Fruit fly (Drosophila melanogaster) whole organism, embryonic: Measurements from ENCODE around the gene mthl12.

Experiments
- B-H1 ChIP-seq: fragments of 200-800 bp; sonication (Bioruptor generic); IDR thresholded peaks from 3 replicates; pipeline ENCODE4 v1.3.6; 2022; ENCODE audit warnings: missing biosample characterization, missing genetic modification characterization
- CG10321 ChIP-seq: fragments of 200-800 bp; sonication (Bioruptor generic); IDR thresholded peaks from 2 replicates; pipeline ENCODE4 v1.3.6; 2022; ENCODE audit warnings: missing biosample characterization, missing genetic modification characterization
- CG10959 ChIP-seq: fragments of 200-800 bp; sonication (Bioruptor generic); IDR thresholded peaks from 2 replicates; pipeline ENCODE4 v1.3.6; 2022; ENCODE audit warnings: missing biosample characterization, missing genetic modification characterization
- CG12942 ChIP-seq: fragments of 200-800 bp; sonication (Bioruptor generic); optimal IDR thresholded peaks from 3 replicates; lab custom pipeline; 2016; ENCODE audit warnings: missing biosample characterization, missing genetic modification characterization
- CG14667 ChIP-seq: fragments of 200-800 bp; sonication (Bioruptor generic); IDR thresholded peaks from 2 replicates; pipeline ENCODE4 v1.3.6; 2022; ENCODE audit warnings: missing biosample characterization, missing genetic modification characterization
- CG14710 ChIP-seq: fragments of 200-800 bp; sonication (Bioruptor generic); optimal IDR thresholded peaks from 3 replicates; lab custom pipeline; 2019; ENCODE audit warnings: missing biosample characterization, mild to moderate bottlenecking, missing genetic modification characterization, moderate library complexity
- CG1647 ChIP-seq: fragments of 200-800 bp; sonication (Bioruptor generic); optimal IDR thresholded peaks from 3 replicates; lab custom pipeline; 2016; ENCODE audit warnings: missing biosample characterization, missing genetic modification characterization
- CG16863 ChIP-seq: fragments of 200-800 bp; sonication (Bioruptor generic); optimal IDR thresholded peaks from 3 replicates; lab custom pipeline; 2016; ENCODE audit warnings: missing biosample characterization, missing genetic modification characterization
- CG1792 ChIP-seq: fragments of 200-800 bp; sonication (Bioruptor generic); optimal IDR thresholded peaks from 2 replicates; lab custom pipeline; 2016; ENCODE audit warnings: missing biosample characterization, missing genetic modification characterization
- CG2712 ChIP-seq: fragments of 200-800 bp; optimal IDR thresholded peaks from 3 replicates; lab custom pipeline; 2019; ENCODE audit warnings: missing biosample characterization, mild to moderate bottlenecking, missing genetic modification characterization, moderate library complexity
- CG32772 ChIP-seq: fragments of 200-800 bp; sonication (Bioruptor generic); IDR thresholded peaks from 2 replicates; pipeline ENCODE4 v1.3.6; 2022; ENCODE audit warnings: missing biosample characterization, missing genetic modification characterization
- CG34376 ChIP-seq: fragments of 200-800 bp; sonication (Bioruptor generic); optimal IDR thresholded peaks from 2 replicates; lab custom pipeline; 2018; ENCODE audit warnings: missing biosample characterization, mild to moderate bottlenecking, missing genetic modification characterization
- CG5180 ChIP-seq: fragments of 200-800 bp; sonication (Bioruptor generic); optimal IDR thresholded peaks from 3 replicates; lab custom pipeline; 2017; ENCODE audit warnings: missing biosample characterization, missing genetic modification characterization, mild to moderate bottlenecking, moderate library complexity, missing genetic modification reagents
- CG8478 ChIP-seq: fragments of >200 bp; optimal IDR thresholded peaks from 2 replicates; lab custom pipeline; 2018
- CG8765 ChIP-seq: fragments of 200-800 bp; sonication (Bioruptor generic); IDR thresholded peaks from 2 replicates; pipeline ENCODE4 v1.3.6; 2022; ENCODE audit warnings: missing biosample characterization, missing genetic modification characterization
- CG9932 ChIP-seq: fragments of 200-800 bp; sonication (Bioruptor generic); IDR thresholded peaks from 2 replicates; pipeline ENCODE4 v1.3.6; 2022; ENCODE audit warnings: missing biosample characterization, missing genetic modification characterization
- ERR ChIP-seq: fragments of 200-800 bp; sonication (Bioruptor generic); optimal IDR thresholded peaks from 2 replicates; lab custom pipeline; 2016; ENCODE audit warnings: missing biosample characterization, missing genetic modification characterization
- Hmx ChIP-seq: fragments of 200-800 bp; sonication (Bioruptor generic); optimal IDR thresholded peaks from 2 replicates; lab custom pipeline; 2016; ENCODE audit warnings: missing biosample characterization, missing genetic modification characterization
- Hsf ChIP-seq: fragments of 200-800 bp; sonication (Bioruptor generic); optimal IDR thresholded peaks from 3 replicates; lab custom pipeline; 2016; ENCODE audit warnings: missing biosample characterization, missing genetic modification characterization
- MESR4 ChIP-seq: fragments of 200-800 bp; sonication (Bioruptor generic); optimal IDR thresholded peaks from 2 replicates; lab custom pipeline; 2018; ENCODE audit warnings: missing biosample characterization, mild to moderate bottlenecking, missing genetic modification characterization, moderate library complexity
- Mad ChIP-seq: fragments of 200-800 bp; sonication (Bioruptor generic); optimal IDR thresholded peaks from 2 replicates; lab custom pipeline; 2016; ENCODE audit warnings: missing biosample characterization, missing genetic modification characterization
- NK7.1 ChIP-seq: fragments of 200-800 bp; sonication (Bioruptor generic); optimal IDR thresholded peaks from 3 replicates; lab custom pipeline; 2016; ENCODE audit warnings: missing biosample characterization, missing genetic modification characterization
- NfI ChIP-seq: fragments of 200-800 bp; sonication (Bioruptor generic); optimal IDR thresholded peaks from 3 replicates; lab custom pipeline; 2018; ENCODE audit warnings: missing biosample characterization, mild to moderate bottlenecking, missing genetic modification characterization, moderate library complexity
- Sry-δ ChIP-seq: fragments of 200-800 bp; sonication (Bioruptor generic); optimal IDR thresholded peaks from 2 replicates; lab custom pipeline; 2016; ENCODE audit warnings: missing biosample characterization, missing genetic modification characterization
- TFAM ChIP-seq: fragments of 200-800 bp; sonication (Bioruptor generic); optimal IDR thresholded peaks from 2 replicates; lab custom pipeline; 2017; ENCODE audit warnings: missing biosample characterization, missing genetic modification characterization, inconsistent platforms
- Xbp1 ChIP-seq: fragments of 200-800 bp; sonication (Bioruptor generic); optimal IDR thresholded peaks from 3 replicates; lab custom pipeline; 2016; ENCODE audit warnings: missing biosample characterization, mild to moderate bottlenecking, missing genetic modification characterization
- ab ChIP-seq: fragments of 200-800 bp; sonication (Bioruptor generic); optimal IDR thresholded peaks from 2 replicates; lab custom pipeline; 2016; ENCODE audit warnings: missing biosample characterization, missing genetic modification characterization
- ash1 ChIP-seq: fragments of 200-800 bp; sonication (Bioruptor generic); optimal IDR thresholded peaks from 2 replicates; lab custom pipeline; 2018; ENCODE audit warnings: missing biosample characterization, mild to moderate bottlenecking, missing genetic modification characterization
- bsh ChIP-seq, 2 experiments: fragments of 200-800 bp; sonication (Bioruptor generic); optimal IDR thresholded peaks; 2 replicates each; lab custom pipeline; 2017 to 2018; ENCODE audit warnings: mild to moderate bottlenecking in 2 of 2, missing biosample characterization in 2 of 2, missing genetic modification characterization in 2 of 2, moderate library complexity in 1 of 2
- chm ChIP-seq: fragments of 200-800 bp; sonication (Bioruptor generic); IDR thresholded peaks from 2 replicates; pipeline ENCODE4 v1.3.6; 2022; ENCODE audit warnings: missing biosample characterization, missing genetic modification characterization
- crol ChIP-seq: fragments of 200-800 bp; sonication (Bioruptor generic); IDR thresholded peaks from 2 replicates; pipeline ENCODE4 v1.3.6; 2022; ENCODE audit warnings: missing biosample characterization, missing genetic modification characterization
- crp ChIP-seq, 2 experiments: fragments of 200-800 bp; sonication (Bioruptor generic); optimal IDR thresholded peaks; 2 replicates in 1 of 2; 3 replicates in 1 of 2; lab custom pipeline; 2017; ENCODE audit warnings: missing biosample characterization in 2 of 2, missing genetic modification characterization in 2 of 2, mild to moderate bottlenecking in 1 of 2, moderate library complexity in 1 of 2
- esg ChIP-seq: fragments of 200-800 bp; sonication (Bioruptor generic); conservative IDR thresholded peaks from 2 replicates; pipeline ENCODE4 v1.3.6; 2022; ENCODE audit warnings: missing biosample characterization, missing genetic modification characterization
- fd102C ChIP-seq: fragments of 200-800 bp; sonication (Bioruptor generic); optimal IDR thresholded peaks from 2 replicates; lab custom pipeline; 2018; ENCODE audit warnings: missing biosample characterization, mild to moderate bottlenecking, missing genetic modification characterization, moderate library complexity
- fu2 ChIP-seq: fragments of 200-800 bp; sonication (Bioruptor generic); optimal IDR thresholded peaks from 2 replicates; lab custom pipeline; 2016; ENCODE audit warnings: missing biosample characterization, missing genetic modification characterization
- jigr1 ChIP-seq: fragments of 200-800 bp; sonication (Bioruptor generic); IDR thresholded peaks from 3 replicates; pipeline ENCODE4 v1.3.6; 2022; ENCODE audit warnings: missing biosample characterization, missing genetic modification characterization
- lov ChIP-seq, 2 experiments: fragments of 200-800 bp in 1 of 2; fragments of >200 bp in 1 of 2; sonication (Bioruptor generic) in 1 of 2; IDR thresholded peaks in 1 of 2; optimal IDR thresholded peaks in 1 of 2; 2 replicates in 1 of 2; 3 replicates in 1 of 2; pipeline versions ENCODE4 v1.3.6 to Lab custom; 2017 to 2022; ENCODE audit warnings: missing biosample characterization in 1 of 2, missing genetic modification characterization in 1 of 2
- nau ChIP-seq: fragments of 200-800 bp; sonication (Bioruptor generic); optimal IDR thresholded peaks from 3 replicates; lab custom pipeline; 2017; ENCODE audit warnings: missing biosample characterization, mild to moderate bottlenecking, missing genetic modification characterization, missing genetic modification reagents
- pfk ChIP-seq: fragments of 200-800 bp; sonication (Bioruptor generic); optimal IDR thresholded peaks from 2 replicates; lab custom pipeline; 2018; ENCODE audit warnings: missing biosample characterization, mild to moderate bottlenecking, missing genetic modification characterization, moderate library complexity
- scrt ChIP-seq: fragments of 200-800 bp; sonication (Bioruptor generic); optimal IDR thresholded peaks from 2 replicates; lab custom pipeline; 2018; ENCODE audit warnings: missing biosample characterization, mild to moderate bottlenecking, missing genetic modification characterization, moderate library complexity
- sima ChIP-seq: fragments of 200-800 bp; sonication (Bioruptor generic); optimal IDR thresholded peaks from 2 replicates; lab custom pipeline; 2016; ENCODE audit warnings: missing biosample characterization, missing genetic modification characterization
- so ChIP-seq: fragments of 200-800 bp; sonication (Bioruptor generic); IDR thresholded peaks from 3 replicates; pipeline ENCODE4 v1.3.6; 2022; ENCODE audit warnings: missing biosample characterization, missing genetic modification characterization
- tna ChIP-seq: fragments of 200-800 bp; sonication (Bioruptor generic); IDR thresholded peaks from 2 replicates; pipeline ENCODE4 v1.3.6; 2022; ENCODE audit warnings: missing biosample characterization, missing genetic modification characterization; ENCODE audit not compliant: partially characterized antibody
- twi ChIP-seq: fragments of 200-800 bp; optimal IDR thresholded peaks from 2 replicates; lab custom pipeline; 2019; ENCODE audit warnings: missing biosample characterization, mild to moderate bottlenecking, missing genetic modification characterization, moderate library complexity
- tx ChIP-seq: fragments of 200-800 bp; sonication (Bioruptor generic); optimal IDR thresholded peaks from 2 replicates; lab custom pipeline; 2016; ENCODE audit warnings: missing biosample characterization, missing genetic modification characterization
- z ChIP-seq: fragments of 200-800 bp; sonication (Bioruptor generic); IDR thresholded peaks from 3 replicates; pipeline ENCODE4 v1.3.6; 2022; ENCODE audit warnings: missing biosample characterization, missing genetic modification characterization
- zen2 ChIP-seq: fragments of 200-800 bp; sonication (Bioruptor generic); IDR thresholded peaks from 3 replicates; pipeline ENCODE4 v1.3.6; 2022; ENCODE audit warnings: missing biosample characterization, missing genetic modification characterization; ENCODE audit not compliant: partially characterized antibody

mthl12 gene

dm6 chr3R:13382656-13383142 lies 29.2 kb downstream of the mthl12 start (continued):
- TF ChIP-seq CG2712, result no peak
- TF ChIP-seq fu2 (GFP tag; lab: Kevin White, UChicago), result peak; percentile 5
- TF ChIP-seq tna (GFP tag; lab: Robert Waterston, UW), result no peak
- TF ChIP-seq Mad, result no peak
- no peak for TF ChIP-seq CG1647 (GFP tag; lab: Kevin White, UChicago)
- no peak for TF ChIP-seq CG5180 (GFP tag; lab: Kevin White, UChicago)
- peak; percentile 46; the same call in 1 of the 2 replicates for TF ChIP-seq crol (GFP tag; lab: Robert Waterston, UW)
- peak; percentile 40 for TF ChIP-seq CG8478 (lab: Kevin White, UChicago)
- no peak for TF ChIP-seq ash1 (GFP tag; lab: Kevin White, UChicago)
- TF ChIP-seq CG34376 (GFP tag; lab: Kevin White, UChicago), result peak; percentile 31
- TF ChIP-seq Xbp1, result no peak
- TF ChIP-seq MESR4 (GFP tag; lab: Kevin White, UChicago), result peak; percentile 16
- TF ChIP-seq CG9932 (GFP tag; lab: Robert Waterston, UW), result peak; percentile 39; the same call in 1 of the 2 replicates
- TF ChIP-seq B-H1 (GFP tag; lab: Robert Waterston, UW), result no peak
- no peak for TF ChIP-seq nau (GFP tag; lab: Kevin White, UChicago)

DNA sequence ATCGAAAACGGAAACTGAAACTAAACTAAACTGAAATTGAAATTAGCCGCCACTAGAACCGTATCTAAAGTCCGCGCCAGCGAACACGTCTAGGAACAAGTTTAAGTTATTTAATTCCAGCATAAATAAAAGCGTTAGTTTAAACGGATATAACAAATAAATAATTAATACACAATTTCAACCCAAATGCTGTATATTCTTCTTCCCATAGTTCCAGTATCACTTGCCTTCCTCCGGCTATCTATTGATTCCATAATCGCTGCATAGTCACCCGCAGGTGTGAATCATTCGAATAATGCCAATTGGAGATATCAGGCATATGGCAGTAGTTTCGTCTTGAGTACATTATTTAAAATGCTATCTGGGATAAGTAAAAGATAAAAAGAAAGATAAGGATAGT lies 31.6 kb downstream of the mthl12 start:
- TF ChIP-seq CG1792 (GFP tag; lab: Kevin White, UChicago) (no peak), Hmx (no peak), NK7.1 (GFP tag; lab: Kevin White, UChicago) (no peak), jigr1 (GFP tag; lab: Robert Waterston, UW) (no peak), CG10321 (no peak), esg (GFP tag; lab: Robert Waterston, UW) (no peak), chm (GFP tag; lab: Robert Waterston, UW) (no peak), CG12942 (GFP tag; lab: Kevin White, UChicago) (no peak), scrt (GFP tag; lab: Kevin White, UChicago) (no peak), NfI (GFP tag; lab: Kevin White, UChicago) (no peak)

DNA sequence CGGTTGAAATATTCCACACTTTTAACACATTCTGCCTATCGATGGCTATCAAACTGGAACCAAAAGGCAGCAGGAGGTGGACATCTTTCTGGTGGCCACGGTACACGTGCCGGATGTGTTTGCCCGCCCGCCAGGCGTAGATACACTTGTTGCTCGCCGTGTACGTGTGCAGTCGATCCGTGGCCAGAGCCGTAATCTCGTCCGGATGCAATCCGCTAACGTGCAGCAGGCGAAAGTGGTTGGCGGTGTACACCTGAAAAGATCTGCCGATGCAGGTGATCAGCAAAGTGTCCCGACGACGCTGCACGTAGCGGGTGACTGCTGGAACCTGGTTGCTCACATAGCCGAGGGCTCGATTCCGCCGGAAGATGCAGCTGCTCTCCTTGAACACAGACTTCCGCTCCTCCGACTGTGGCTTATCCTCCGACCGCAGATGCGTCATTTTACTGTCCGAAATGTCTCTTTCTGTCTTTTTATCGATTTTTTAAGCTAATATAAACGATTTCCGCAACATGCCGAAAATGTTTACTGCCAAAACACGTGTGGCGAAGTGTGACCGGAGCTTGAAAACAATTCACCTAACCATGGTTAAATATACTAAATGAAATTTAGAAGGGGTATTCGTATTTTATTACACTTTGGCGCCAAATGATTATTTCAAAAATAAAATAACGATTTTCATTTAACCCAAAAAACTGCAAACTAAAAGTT lies 34.8 kb downstream of the mthl12 start, which contains the start of gene CG9799:
TSS of gene CG9799 (minus strand) at position 550 of the 711 bp plus-strand sequence.
- TF ChIP-seq pfk (GFP tag; lab: Kevin White, UChicago) (no peak), CG8765 (GFP tag; lab: Robert Waterston, UW) (no peak), ab (no peak), tna (GFP tag; lab: Robert Waterston, UW) (0 out of 2 replicates have a peak, but pooled peaks have one; percentile 8), CG32772 (GFP tag; lab: Robert Waterston, UW) (no peak), CG14710 (tag; lab: Kevin White, UChicago) (peak; percentile 38), ERR (GFP tag; lab: Kevin White, UChicago) (no peak), CG16863 (GFP tag; lab: Kevin White, UChicago) (no peak), z (GFP tag; lab: Robert Waterston, UW) (no peak), sima (GFP tag; lab: Kevin White, UChicago) (no peak), crp (GFP tag; optimal IDR thresholded peaks at IDR 0.05; lab: Kevin White, UChicago) (peak in 1 of 2 experiments; percentile 54), fd102C (GFP tag; lab: Kevin White, UChicago) (no peak), TFAM (GFP tag; lab: Kevin White, UChicago) (no peak), so (no peak), bsh (GFP tag; optimal IDR thresholded peaks at IDR 0.05; lab: Kevin White, UChicago) (no peak), zen2 (peak; percentile 9; the same call in 1 of the 3 replicates), CG10959 (GFP tag; lab: Robert Waterston, UW) (no peak), twi (tag; lab: Kevin White, UChicago) (peak; percentile 79), Hsf (GFP tag; lab: Kevin White, UChicago) (no peak), CG14667 (GFP tag; lab: Robert Waterston, UW) (no peak), Sry-δ (GFP tag; lab: Kevin White, UChicago) (no peak), lov (optimal IDR thresholded peaks at IDR 0.05; lab: Kevin White, UChicago) (no peak), lov (GFP tag; IDR thresholded peaks at IDR 0.05; lab: Robert Waterston, UW) (peak; percentile 90), tx (no peak)
